Fruit fly (Drosophila melanogaster) Kc167 (cell line): ENCODE data around the gene Ilp6.

Experiments used
- h ChIP-seq: fragments of >200 bp; optimal IDR thresholded peaks from 3 replicates; lab custom pipeline; 2018; ENCODE audit warnings: missing external identifiers
- psq ChIP-seq: fragments of >200 bp; optimal IDR thresholded peaks from 2 replicates; lab custom pipeline; 2017; ENCODE audit warnings: missing external identifiers

- TF ChIP-seq psq (lab: Kevin White, UChicago): no peak
- no peak for TF ChIP-seq h (lab: Kevin White, UChicago)
Measured at dm6 chrX:2350228-2350564, 15.7 kb upstream of the Ilp6 start.
